Worm (Caenorhabditis elegans): ENCODE measurements around the gene F01D5.10.

Gene F01D5.10

ce11 chrII:14003821-14004430, 17.2 kb downstream of the F01D5.10 start:
- no peak for TF ChIP-seq mes-2 (tag; optimal IDR thresholded peaks at IDR 0.05; ENCODE audit: poor library complexity, severe bottlenecking)
- TF ChIP-seq snpc-4 (tag; optimal IDR thresholded peaks at IDR 0.05): peak; percentile 41
- no peak for TF ChIP-seq pha-4 (GFP tag; IDR thresholded peaks at IDR 0.05)
- TF ChIP-seq pha-4 (tag; optimal IDR thresholded peaks at IDR 0.05): no peak
- TF ChIP-seq nhr-28 (tag; optimal IDR thresholded peaks at IDR 0.05): peak; percentile 51
- peak; percentile 12 for TF ChIP-seq hlh-11 (tag; optimal IDR thresholded peaks at IDR 0.05)

ce11 chrII:14002200-14002599, 18.9 kb downstream of the F01D5.10 start, which contains the start of gene F01D5.5:
Gene F01D5.5, minus strand, starts transcription at chrII:14002300.
- TF ChIP-seq unc-62 (GFP tag; optimal IDR thresholded peaks at IDR 0.05 in 1 of 2): peak in 1 of 2 experiments; percentile 30
- TF ChIP-seq unc-62 (tag; optimal IDR thresholded peaks at IDR 0.05): no peak
- no peak for TF ChIP-seq lin-1 (GFP tag; IDR thresholded peaks at IDR 0.05)
- TF ChIP-seq daf-16 (GFP tag; optimal IDR thresholded peaks at IDR 0.05): no peak
- peak; percentile 15 for TF ChIP-seq daf-16 (tag; optimal IDR thresholded peaks at IDR 0.05)
- no peak for TF ChIP-seq aly-2 (tag; optimal IDR thresholded peaks at IDR 0.05)
- no peak for TF ChIP-seq lin-38 (GFP tag; IDR thresholded peaks at IDR 0.05)
- no peak for TF ChIP-seq nhr-42 (GFP tag; IDR thresholded peaks at IDR 0.05)
- TF ChIP-seq F49E8.2 (tag; optimal IDR thresholded peaks at IDR 0.05; ENCODE audit: borderline replicate concordance): no peak

- TF ChIP-seq nhr-28 (tag; optimal IDR thresholded peaks at IDR 0.05) (peak; percentile 7), pqm-1 (tag; optimal IDR thresholded peaks at IDR 0.05) (peak; percentile 41)
These were observed 21.1 kb downstream of the F01D5.10 start, which contains the start of gene F01D5.3 for ce11 chrII:14000044-14000443. Gene F01D5.3, minus strand, starts transcription at chrII:14000144.

- TF ChIP-seq ceh-62 (tag; optimal IDR thresholded peaks at IDR 0.05) (no peak), snpc-4 (tag; optimal IDR thresholded peaks at IDR 0.05) (no peak), lin-15B (tag; optimal IDR thresholded peaks at IDR 0.05) (no peak), ztf-7 (tag; optimal IDR thresholded peaks at IDR 0.05) (no peak), F26F4.8 (GFP tag; conservative IDR thresholded peaks at IDR 0.05) (no peak), F49E8.2 (tag; optimal IDR thresholded peaks at IDR 0.05; ENCODE audit: borderline replicate concordance) (no peak), nhr-237 (tag; optimal IDR thresholded peaks at IDR 0.05) (no peak), aha-1 (tag) (no peak), ceh-20 (GFP tag; IDR thresholded peaks at IDR 0.05) (no peak), lim-7 (GFP tag; IDR thresholded peaks at IDR 0.05) (no peak), duxl-1 (tag; optimal IDR thresholded peaks at IDR 0.05; ENCODE audit: poor library complexity) (no peak)
These were observed 22.2 kb downstream of the F01D5.10 start, which contains the start of gene F01D5.2 for ce11 chrII:13998964-13999363. Gene F01D5.2, minus strand, starts transcription at chrII:13999064.

- TF ChIP-seq daf-16 (GFP tag; optimal IDR thresholded peaks at IDR 0.05) (no peak), daf-16 (tag; optimal IDR thresholded peaks at IDR 0.05) (peak; percentile 31), attf-4 (tag; optimal IDR thresholded peaks at IDR 0.05) (no peak), nhr-6 (tag; optimal IDR thresholded peaks at IDR 0.05) (no peak), nhr-28 (tag; optimal IDR thresholded peaks at IDR 0.05) (peak; percentile 1), mxl-2 (GFP tag; conservative IDR thresholded peaks at IDR 0.05) (no peak), spr-1 (tag; optimal IDR thresholded peaks at IDR 0.05) (no peak), nhr-237 (tag; optimal IDR thresholded peaks at IDR 0.05) (no peak), dve-1 (tag; optimal IDR thresholded peaks at IDR 0.05; ENCODE audit: insufficient read depth) (peak; percentile 16), mes-2 (tag; optimal IDR thresholded peaks at IDR 0.05; ENCODE audit: poor library complexity, severe bottlenecking) (no peak), skn-1 (tag; optimal IDR thresholded peaks at IDR 0.05) (no peak), lim-7 (GFP tag; IDR thresholded peaks at IDR 0.05) (no peak), sdz-12 (GFP tag; optimal IDR thresholded peaks at IDR 0.05) (no peak), unc-62 (GFP tag; optimal IDR thresholded peaks at IDR 0.05 in 1 of 2) (peak in 1 of 2 experiments; percentile 48), unc-62 (tag; optimal IDR thresholded peaks at IDR 0.05) (no peak), pqm-1 (tag; optimal IDR thresholded peaks at IDR 0.05) (peak; percentile 52), R02D3.7 (tag; optimal IDR thresholded peaks at IDR 0.05) (no peak)
These were observed 23.1 kb downstream of the F01D5.10 start for ce11 chrII:13997989-13998388.
